ENCODE assay signal across 2 worm cellular contexts in genomic region chrV:9571673-9572072, ce11.
TF ChIP-seq lines count a peak whose summit lies in the region.

No protein-coding gene starts in this region.

TF ChIP-seq in whole organism, L1 larva, 84 proteins besides CTCF, POLR2A, EP300 and RAD21:
- no peak for TF ChIP-seq egl-13 (tag; optimal IDR thresholded peaks at IDR 0.05; lab: Kevin White, UChicago)
- no peak for TF ChIP-seq ets-5 (GFP tag; IDR thresholded peaks at IDR 0.05; lab: Robert Waterston, UW)
- no peak for TF ChIP-seq irx-1 (tag; optimal IDR thresholded peaks at IDR 0.05; lab: Kevin White, UChicago)
- TF ChIP-seq blmp-1 (tag; optimal IDR thresholded peaks at IDR 0.05; lab: Kevin White, UChicago): peak; percentile 30

TF ChIP-seq in whole organism, L4 larva, 104 proteins besides CTCF, POLR2A, EP300 and RAD21:
- peak in 1 of 2 experiments; percentile 92 for TF ChIP-seq unc-62 (GFP tag; optimal IDR thresholded peaks at IDR 0.05 in 1 of 2; lab: Kevin White, UChicago)
- TF ChIP-seq unc-62 (tag; optimal IDR thresholded peaks at IDR 0.05; lab: Kevin White, UChicago): no peak
- TF ChIP-seq dve-1 (tag; optimal IDR thresholded peaks at IDR 0.05; lab: Kevin White, UChicago; ENCODE audit: insufficient read depth): peak; percentile 50
- no peak for TF ChIP-seq lin-29 (GFP tag; IDR thresholded peaks at IDR 0.05; lab: Robert Waterston, UW)
